Worm (Caenorhabditis elegans) whole organism, L4/young adult: ENCODE data around the gene Y81B9A.2.

Experiments used
- dao-5 ChIP-seq: sonication (generic microtip); optimal IDR thresholded peaks from 2 replicates; lab custom pipeline; 2016; ENCODE audit warnings: missing genotype, missing genetic modification characterization, moderate library complexity, missing compliant biosample characterization
- him-1 ChIP-seq: sonication (generic microtip); optimal IDR thresholded peaks from 2 replicates; lab custom pipeline; 2016; ENCODE audit warnings: missing genotype, missing genetic modification reagents, missing genetic modification characterization, missing compliant biosample characterization

ce11 chrX:9210086-9210485, 26.1 kb downstream of the Y81B9A.2 start:
- TF ChIP-seq him-1 (tag; lab: Kevin White, UChicago) (no peak), dao-5 (tag; lab: Kevin White, UChicago) (no peak)
